Worm (Caenorhabditis elegans) whole organism, young adult: ENCODE results near the gene ctr-9.

Experiments
- B0019.2 ChIP-seq: fragments of 200-800 bp; sonication (Bioruptor generic); conservative IDR thresholded peaks from 2 replicates; pipeline ENCODE4 v1.3.6; 2022; ENCODE audit warnings: missing genetic modification reagents, missing genetic modification characterization, missing compliant biosample characterization
- B0035.1 ChIP-seq: sonication (generic microtip); optimal IDR thresholded peaks from 2 replicates; lab custom pipeline; 2016; ENCODE audit warnings: missing genetic modification characterization, mild to moderate bottlenecking, missing compliant biosample characterization, missing genotype, missing genetic modification reagents
- B0261.1 ChIP-seq: sonication (generic microtip); optimal IDR thresholded peaks from 2 replicates; lab custom pipeline; 2016; ENCODE audit warnings: mild to moderate bottlenecking, missing genetic modification characterization, moderate library complexity, missing compliant biosample characterization
- C06A6.2 ChIP-seq: fragments of 200-800 bp; sonication (Bioruptor generic); conservative IDR thresholded peaks from 2 replicates; pipeline ENCODE4 v1.3.6; 2022; ENCODE audit warnings: missing genetic modification characterization, missing compliant biosample characterization
- F22D6.2 ChIP-seq: sonication (generic microtip); optimal IDR thresholded peaks from 2 replicates; lab custom pipeline; 2016; ENCODE audit warnings: mild to moderate bottlenecking, missing genetic modification characterization, missing compliant biosample characterization
- F33H1.4 ChIP-seq: fragments of 200-800 bp; sonication (Bioruptor generic); IDR thresholded peaks from 2 replicates; pipeline ENCODE4 v1.3.6; 2022; ENCODE audit warnings: missing genetic modification reagents, missing genetic modification characterization, missing compliant biosample characterization
- F39B2.1 ChIP-seq: fragments of 200-800 bp; sonication (Bioruptor generic); IDR thresholded peaks from 2 replicates; pipeline ENCODE4 v1.3.6; 2022; ENCODE audit warnings: missing genetic modification reagents, missing genetic modification characterization, missing compliant biosample characterization
- F57A8.1 ChIP-seq: fragments of 200-800 bp; sonication (Bioruptor generic); optimal IDR thresholded peaks from 2 replicates; lab custom pipeline; 2018; ENCODE audit warnings: mild to moderate bottlenecking, missing genetic modification characterization, moderate library complexity, missing compliant biosample characterization
- K12H6.12 ChIP-seq: fragments of 200-800 bp; sonication (Bioruptor generic); optimal IDR thresholded peaks from 2 replicates; lab custom pipeline; 2018; ENCODE audit warnings: mild to moderate bottlenecking, missing genetic modification characterization, missing compliant biosample characterization
- Y53F4B.3 ChIP-seq: fragments of 200-800 bp; sonication (Bioruptor generic); IDR thresholded peaks from 2 replicates; pipeline ENCODE4 v1.3.6; 2022; ENCODE audit warnings: missing genetic modification reagents, missing genetic modification characterization, missing compliant biosample characterization
- Y67H2A.10 ChIP-seq: fragments of 200-800 bp; sonication (Bioruptor generic); conservative IDR thresholded peaks from 2 replicates; pipeline ENCODE4 v1.3.6; 2022; ENCODE audit warnings: missing genetic modification reagents, missing genetic modification characterization, missing compliant biosample characterization
- Y95B8A.8 ChIP-seq: fragments of 200-800 bp; sonication (Bioruptor generic); IDR thresholded peaks from 2 replicates; pipeline ENCODE4 v1.3.6; 2022; ENCODE audit warnings: missing genetic modification reagents, missing genetic modification characterization, missing compliant biosample characterization
- ZK185.1 ChIP-seq: sonication (generic microtip); optimal IDR thresholded peaks from 2 replicates; lab custom pipeline; 2016; ENCODE audit warnings: mild to moderate bottlenecking, missing genetic modification characterization, missing compliant biosample characterization; ENCODE audit not compliant: poor library complexity, severe bottlenecking
- ama-1 ChIP-seq, 3 experiments: fragments of 150-350 bp in 1 of 3; sonication (generic microtip) in 2 of 3; optimal IDR thresholded peaks; 2 replicates each; lab custom pipeline; 2014 to 2018; ENCODE audit warnings: missing biosample characterization in 2 of 3, missing genetic modification characterization in 2 of 3, missing genetic modification reagents in 2 of 3
- athp-1 ChIP-seq: sonication (generic microtip); optimal IDR thresholded peaks from 2 replicates; lab custom pipeline; 2017; ENCODE audit warnings: mild to moderate bottlenecking, missing genetic modification characterization, missing compliant biosample characterization
- attf-3 ChIP-seq: fragments of 200-800 bp; sonication (Bioruptor generic); conservative IDR thresholded peaks from 2 replicates; pipeline ENCODE4 v1.3.6; 2022; ENCODE audit warnings: missing genetic modification reagents, missing genetic modification characterization, missing compliant biosample characterization
- attf-5 ChIP-seq: fragments of 200-800 bp; sonication (Bioruptor generic); optimal IDR thresholded peaks from 2 replicates; lab custom pipeline; 2018; ENCODE audit warnings: mild to moderate bottlenecking, missing genetic modification characterization, missing compliant biosample characterization
- cebp-1 ChIP-seq, 2 experiments: fragments of 200-800 bp in 1 of 2; sonication (Bioruptor generic) in 1 of 2; sonication (generic microtip) in 1 of 2; IDR thresholded peaks in 1 of 2; optimal IDR thresholded peaks in 1 of 2; 2 replicates each; pipeline versions ENCODE4 v1.3.6 to Lab custom; 2017 to 2022; ENCODE audit warnings: missing compliant biosample characterization in 2 of 2, missing genetic modification characterization in 2 of 2, mild to moderate bottlenecking in 1 of 2, missing genetic modification reagents in 1 of 2, moderate library complexity in 1 of 2
- cebp-2 ChIP-seq: fragments of 200-800 bp; sonication (Bioruptor generic); IDR thresholded peaks from 2 replicates; pipeline ENCODE4 v1.3.6; 2022; ENCODE audit warnings: missing genetic modification characterization, missing compliant biosample characterization
- ceh-100 ChIP-seq: fragments of 200-800 bp; sonication (Bioruptor generic); IDR thresholded peaks from 2 replicates; pipeline ENCODE4 v1.3.6; 2022; ENCODE audit warnings: missing genetic modification reagents, missing genetic modification characterization, missing compliant biosample characterization
- ceh-91 ChIP-seq: fragments of 200-800 bp; sonication (Bioruptor generic); IDR thresholded peaks from 2 replicates; pipeline ENCODE4 v1.3.6; 2022; ENCODE audit warnings: missing genetic modification reagents, missing genetic modification characterization, missing compliant biosample characterization
- die-1 ChIP-seq: sonication (generic microtip); optimal IDR thresholded peaks from 2 replicates; lab custom pipeline; 2016; ENCODE audit warnings: missing genotype, mild to moderate bottlenecking, missing genetic modification characterization, missing compliant biosample characterization
- dox-1 ChIP-seq: fragments of 200-800 bp; sonication (Bioruptor generic); IDR thresholded peaks from 2 replicates; pipeline ENCODE4 v1.3.6; 2022; ENCODE audit warnings: missing genetic modification reagents, missing genetic modification characterization, missing compliant biosample characterization
- dpl-1 ChIP-seq: fragments of 150-350 bp; optimal IDR thresholded peaks from 2 replicates; lab custom pipeline; 2014; ENCODE audit warnings: missing biosample characterization, missing genetic modification reagents, missing genetic modification characterization
- egrh-3 ChIP-seq: fragments of 200-800 bp; sonication (Bioruptor generic); IDR thresholded peaks from 2 replicates; pipeline ENCODE4 v1.3.6; 2022; ENCODE audit warnings: missing genetic modification reagents, missing genetic modification characterization, missing compliant biosample characterization
- gei-17 ChIP-seq: fragments of 200-800 bp; sonication (Bioruptor generic); optimal IDR thresholded peaks from 2 replicates; lab custom pipeline; 2018; ENCODE audit warnings: mild to moderate bottlenecking, missing genetic modification characterization, missing compliant biosample characterization
- him-1 ChIP-seq: sonication (generic microtip); optimal IDR thresholded peaks from 2 replicates; lab custom pipeline; 2016; ENCODE audit warnings: missing genotype, missing genetic modification reagents, missing genetic modification characterization, missing compliant biosample characterization
- hlh-12 ChIP-seq: sonication (generic microtip); optimal IDR thresholded peaks from 2 replicates; lab custom pipeline; 2016; ENCODE audit warnings: missing genetic modification characterization, missing compliant biosample characterization
- hlh-26 ChIP-seq: fragments of 200-800 bp; sonication (Bioruptor generic); conservative IDR thresholded peaks from 2 replicates; pipeline ENCODE4 v1.3.6; 2022; ENCODE audit warnings: missing genetic modification reagents, missing genetic modification characterization, missing compliant biosample characterization
- lag-1 ChIP-seq: fragments of 200-800 bp; sonication (Bioruptor generic); IDR thresholded peaks from 2 replicates; pipeline ENCODE4 v1.3.6; 2022; ENCODE audit warnings: missing genetic modification reagents, missing genetic modification characterization, missing compliant biosample characterization
- lin-35 ChIP-seq, 3 experiments: fragments of 150-350 bp in 2 of 3; sonication (generic microtip) in 1 of 3; optimal IDR thresholded peaks; 2 replicates each; lab custom pipeline; 2014 to 2018; ENCODE audit warnings: missing biosample characterization in 3 of 3, missing genetic modification characterization in 3 of 3, missing genetic modification reagents in 3 of 3
- madf-10 ChIP-seq: sonication (generic microtip); optimal IDR thresholded peaks from 2 replicates; lab custom pipeline; 2016; ENCODE audit warnings: mild to moderate bottlenecking, missing genetic modification characterization, missing compliant biosample characterization
- mes-4 ChIP-seq: sonication (generic microtip); optimal IDR thresholded peaks from 2 replicates; lab custom pipeline; 2016; ENCODE audit warnings: missing genotype, missing genetic modification characterization, missing compliant biosample characterization
- mxl-1 ChIP-seq: sonication (generic microtip); optimal IDR thresholded peaks from 2 replicates; lab custom pipeline; 2016; ENCODE audit warnings: missing genetic modification characterization, missing compliant biosample characterization
- nfya-1 ChIP-seq: sonication (generic microtip); optimal IDR thresholded peaks from 2 replicates; lab custom pipeline; 2017; ENCODE audit warnings: antibody characterized with exemption, missing compliant biosample characterization, missing genetic modification characterization, borderline replicate concordance; ENCODE audit not compliant: insufficient read depth
- nhr-120 ChIP-seq: fragments of 200-800 bp; sonication (Bioruptor generic); IDR thresholded peaks from 2 replicates; pipeline ENCODE4 v1.3.6; 2022; ENCODE audit warnings: missing genetic modification characterization, missing compliant biosample characterization
- nhr-179 ChIP-seq: sonication (generic microtip); optimal IDR thresholded peaks from 2 replicates; lab custom pipeline; 2016; ENCODE audit warnings: mild to moderate bottlenecking, missing genetic modification characterization, missing compliant biosample characterization
- pbrm-1 ChIP-seq: fragments of 200-800 bp; sonication (Bioruptor generic); IDR thresholded peaks from 2 replicates; pipeline ENCODE4 v1.3.6; 2022; ENCODE audit warnings: missing genetic modification reagents, missing genetic modification characterization, missing compliant biosample characterization
- tbx-9 ChIP-seq: sonication (generic microtip); optimal IDR thresholded peaks from 2 replicates; lab custom pipeline; 2016; ENCODE audit warnings: borderline replicate concordance, missing genetic modification characterization, inconsistent platforms, missing compliant biosample characterization
- xnd-1 ChIP-seq: sonication (generic microtip); optimal IDR thresholded peaks from 2 replicates; lab custom pipeline; 2016; ENCODE audit warnings: missing genotype, missing genetic modification reagents, missing genetic modification characterization, missing compliant biosample characterization
- zfh-2 ChIP-seq: fragments of 200-800 bp; sonication (Bioruptor generic); conservative IDR thresholded peaks from 2 replicates; pipeline ENCODE4 v1.3.6; 2022; ENCODE audit warnings: missing genetic modification reagents, missing genetic modification characterization, missing compliant biosample characterization
- ztf-26 ChIP-seq: sonication (generic microtip); optimal IDR thresholded peaks from 2 replicates; lab custom pipeline; 2017; ENCODE audit warnings: missing genetic modification characterization, missing compliant biosample characterization
- ztf-28 ChIP-seq: fragments of 200-800 bp; sonication (Bioruptor generic); IDR thresholded peaks from 2 replicates; pipeline ENCODE4 v1.3.6; 2022; ENCODE audit warnings: missing genetic modification reagents, missing genetic modification characterization, missing compliant biosample characterization
- ztf-6 ChIP-seq: fragments of 200-800 bp; sonication (Bioruptor generic); IDR thresholded peaks from 2 replicates; pipeline ENCODE4 v1.3.6; 2022; ENCODE audit warnings: missing genetic modification reagents, missing genetic modification characterization, missing compliant biosample characterization

ctr-9 gene

ce11 chrIII:9544125-9544524 is 52.9 kb downstream of the ctr-9 start, which contains the start of gene ZK1098.9:
TSS of gene ZK1098.9 (plus strand) at chrIII:9544425.
- no peak for TF ChIP-seq cebp-1 (GFP tag; IDR thresholded peaks at IDR 0.05; lab: Robert Waterston, UW)
- no peak for TF ChIP-seq cebp-1 (tag; optimal IDR thresholded peaks at IDR 0.05; lab: Kevin White, UChicago)
- no peak for TF ChIP-seq hlh-26
- no peak for TF ChIP-seq zfh-2 (GFP tag; lab: Robert Waterston, UW)
- TF ChIP-seq mxl-1 (tag; lab: Kevin White, UChicago): no peak
- TF ChIP-seq nhr-120: no peak
- TF ChIP-seq nfya-1 (tag; lab: Kevin White, UChicago): no peak
- no peak for TF ChIP-seq B0019.2 (GFP tag; lab: Robert Waterston, UW)
- no peak for TF ChIP-seq gei-17 (GFP tag; lab: Kevin White, UChicago)
- no peak for TF ChIP-seq lin-35 (GFP tag; optimal IDR thresholded peaks at IDR 0.05; lab: Kevin White, UChicago)
- TF ChIP-seq F39B2.1 (GFP tag; lab: Robert Waterston, UW): no peak
- TF ChIP-seq ztf-6 (GFP tag; lab: Robert Waterston, UW): no peak
- no peak for TF ChIP-seq C06A6.2 (GFP tag; lab: Robert Waterston, UW)
- TF ChIP-seq cebp-2: no peak

ce11 chrIII:9544820-9545219 is 53.6 kb downstream of the ctr-9 start, which contains the start of gene ZK1098.12:
TSS of gene ZK1098.12 (plus strand) at chrIII:9545120.
- TF ChIP-seq attf-5 (GFP tag; lab: Kevin White, UChicago) (no peak), lin-35 (GFP tag; optimal IDR thresholded peaks at IDR 0.05; lab: Kevin White, UChicago) (no peak), hlh-26 (no peak)

ce11 chrIII:9546016-9546659 is 54.9 kb downstream of the ctr-9 start, which contains the start of gene unc-16:
TSS of gene unc-16 (plus strand) at chrIII:9546258.
- TF ChIP-seq ztf-28 (GFP tag; lab: Robert Waterston, UW) (no peak), B0019.2 (GFP tag; lab: Robert Waterston, UW) (no peak), F57A8.1 (GFP tag; lab: Kevin White, UChicago) (no peak), ceh-91 (GFP tag; lab: Robert Waterston, UW) (no peak), him-1 (tag; lab: Kevin White, UChicago) (no peak), pbrm-1 (GFP tag; lab: Robert Waterston, UW) (peak; percentile 72), athp-1 (peak; percentile 62), F22D6.2 (no peak), nhr-179 (tag; lab: Kevin White, UChicago) (no peak), madf-10 (tag; lab: Kevin White, UChicago) (peak; percentile 45), B0035.1 (tag; lab: Kevin White, UChicago) (no peak), lag-1 (GFP tag; lab: Robert Waterston, UW) (no peak), xnd-1 (tag; lab: Kevin White, UChicago) (no peak), F39B2.1 (GFP tag; lab: Robert Waterston, UW) (no peak), K12H6.12 (tag; lab: Kevin White, UChicago) (peak; percentile 72), die-1 (tag; lab: Kevin White, UChicago) (no peak), hlh-12 (tag; lab: Kevin White, UChicago) (no peak), dox-1 (GFP tag; lab: Robert Waterston, UW) (peak; percentile 80), tbx-9 (tag; lab: Kevin White, UChicago) (no peak), egrh-3 (GFP tag; lab: Robert Waterston, UW) (no peak), Y53F4B.3 (no peak), ceh-100 (GFP tag; lab: Robert Waterston, UW) (peak; percentile 51), Y67H2A.10 (GFP tag; lab: Robert Waterston, UW) (peak; percentile 64; the same call in 1 of the 2 replicates), ztf-26 (tag; lab: Kevin White, UChicago) (peak; percentile 47), dpl-1 (GFP tag; lab: Kevin White, UChicago) (peak; percentile 34), ama-1 (optimal IDR thresholded peaks at IDR 0.05; lab: Kevin White, UChicago) (peak; percentile 25), ama-1 (GFP tag; optimal IDR thresholded peaks at IDR 0.05; lab: Kevin White, UChicago) (no peak), Y95B8A.8 (no peak), attf-3 (GFP tag; lab: Robert Waterston, UW) (peak; percentile 59), F33H1.4 (GFP tag; lab: Robert Waterston, UW) (peak; percentile 50; the same call in 1 of the 2 replicates), B0261.1 (tag; lab: Kevin White, UChicago) (no peak), ZK185.1 (peak; percentile 65), mes-4 (no peak)
